Worm (Caenorhabditis elegans) whole organism, young adult: Measurements from ENCODE around the gene F44E2.10.

ENCODE experiments used
- K12H6.12 ChIP-seq: fragments of 200-800 bp; sonication (Bioruptor generic); optimal IDR thresholded peaks from 2 replicates; lab custom pipeline; 2018; ENCODE audit warnings: mild to moderate bottlenecking, missing genetic modification characterization, missing compliant biosample characterization
- attf-5 ChIP-seq: fragments of 200-800 bp; sonication (Bioruptor generic); optimal IDR thresholded peaks from 2 replicates; lab custom pipeline; 2018; ENCODE audit warnings: mild to moderate bottlenecking, missing genetic modification characterization, missing compliant biosample characterization
- lag-1 ChIP-seq: fragments of 200-800 bp; sonication (Bioruptor generic); IDR thresholded peaks from 2 replicates; pipeline ENCODE4 v1.3.6; 2022; ENCODE audit warnings: missing genetic modification reagents, missing genetic modification characterization, missing compliant biosample characterization
- unc-130 ChIP-seq: sonication (generic microtip); optimal IDR thresholded peaks from 2 replicates; lab custom pipeline; 2016; ENCODE audit warnings: missing genetic modification reagents, missing genetic modification characterization, missing compliant biosample characterization

DNA sequence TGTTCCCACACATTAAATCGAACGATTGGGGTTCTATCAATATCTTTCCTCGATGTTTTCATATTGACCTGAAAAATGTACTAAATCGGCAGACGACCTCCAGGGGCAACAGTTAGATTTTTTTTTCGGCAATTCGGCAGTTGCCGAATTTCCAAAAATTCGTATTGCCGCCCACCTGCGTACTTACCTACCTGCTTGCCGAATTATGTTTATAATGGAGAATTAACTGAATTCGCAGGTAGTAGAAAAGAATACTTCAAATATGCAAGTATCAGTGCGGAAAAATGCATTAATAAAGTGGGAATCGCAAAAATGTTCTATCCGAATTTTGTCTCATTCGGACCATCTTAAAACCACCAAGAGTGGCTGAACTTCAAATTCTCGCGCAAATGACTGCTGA, 38.8 kb upstream of the F44E2.10 start:
- TF ChIP-seq lag-1: no peak
- TF ChIP-seq attf-5 (GFP tag; lab: Kevin White, UChicago): no peak
- TF ChIP-seq unc-130 (GFP tag; lab: Kevin White, UChicago): no peak
- TF ChIP-seq K12H6.12: no peak
